Fruit fly (Drosophila melanogaster) whole organism, embryonic: ENCODE results near the gene Ir67c.
A peak's percentile ranks its signal among the peaks of the same experiment; 100 is the strongest.

Experiments
- B-H2 ChIP-seq: fragments of 200-800 bp; sonication (Bioruptor generic); optimal IDR thresholded peaks from 2 replicates; lab custom pipeline; 2018; ENCODE audit warnings: missing biosample characterization, mild to moderate bottlenecking, missing genetic modification characterization
- BtbVII ChIP-seq: fragments of 200-800 bp; sonication (Bioruptor generic); optimal IDR thresholded peaks from 3 replicates; lab custom pipeline; 2017; ENCODE audit warnings: missing biosample characterization, mild to moderate bottlenecking, missing genetic modification characterization
- CG10321 ChIP-seq: fragments of 200-800 bp; sonication (Bioruptor generic); IDR thresholded peaks from 2 replicates; pipeline ENCODE4 v1.3.6; 2022; ENCODE audit warnings: missing biosample characterization, missing genetic modification characterization
- CG12104 ChIP-seq: fragments of 200-800 bp; sonication (Bioruptor generic); optimal IDR thresholded peaks from 3 replicates; lab custom pipeline; 2016; ENCODE audit warnings: missing biosample characterization, missing genetic modification characterization
- CG12155 ChIP-seq: fragments of 200-800 bp; sonication (Bioruptor generic); optimal IDR thresholded peaks from 3 replicates; lab custom pipeline; 2016; ENCODE audit warnings: missing biosample characterization, missing genetic modification characterization
- CG12744 ChIP-seq: fragments of 200-800 bp; sonication (Bioruptor generic); optimal IDR thresholded peaks from 2 replicates; lab custom pipeline; 2016; ENCODE audit warnings: missing biosample characterization, missing genetic modification characterization
- CG1529 ChIP-seq: fragments of 200-800 bp; sonication (Bioruptor generic); optimal IDR thresholded peaks from 3 replicates; lab custom pipeline; 2018; ENCODE audit warnings: missing biosample characterization, missing genetic modification characterization
- CG15696 ChIP-seq: fragments of 200-800 bp; sonication (Bioruptor generic); optimal IDR thresholded peaks from 2 replicates; lab custom pipeline; 2019; ENCODE audit warnings: missing biosample characterization, mild to moderate bottlenecking, missing genetic modification characterization, moderate library complexity
- CG16813 ChIP-seq: fragments of 200-800 bp; sonication (Bioruptor generic); IDR thresholded peaks from 3 replicates; pipeline ENCODE4 v1.3.6; 2022; ENCODE audit warnings: missing biosample characterization, missing genetic modification characterization; ENCODE audit not compliant: partially characterized antibody
- CG17328 ChIP-seq: fragments of 200-800 bp; sonication (Bioruptor generic); IDR thresholded peaks from 2 replicates; pipeline ENCODE4 v1.3.6; 2022; ENCODE audit warnings: missing biosample characterization, missing genetic modification characterization
- CG2202 ChIP-seq: fragments of 200-800 bp; sonication (Bioruptor generic); optimal IDR thresholded peaks from 2 replicates; lab custom pipeline; 2018; ENCODE audit warnings: missing biosample characterization, mild to moderate bottlenecking, missing genetic modification characterization
- CG2678 ChIP-seq: fragments of 200-800 bp; sonication (Bioruptor generic); optimal IDR thresholded peaks from 3 replicates; lab custom pipeline; 2019; ENCODE audit warnings: missing biosample characterization, mild to moderate bottlenecking, missing genetic modification characterization, moderate library complexity
- CG30431 ChIP-seq: fragments of 200-800 bp; sonication (Bioruptor generic); optimal IDR thresholded peaks from 2 replicates; lab custom pipeline; 2017; ENCODE audit warnings: missing biosample characterization, missing genetic modification characterization
- CG32532 ChIP-seq: fragments of 200-800 bp; sonication (Bioruptor generic); IDR thresholded peaks from 2 replicates; pipeline ENCODE4 v1.3.6; 2022; ENCODE audit warnings: missing biosample characterization, missing genetic modification characterization
- CG32767 ChIP-seq: fragments of 200-800 bp; sonication (Bioruptor generic); IDR thresholded peaks from 2 replicates; pipeline ENCODE4 v1.3.6; 2022; ENCODE audit warnings: missing biosample characterization, missing genetic modification characterization
- CG32772 ChIP-seq: fragments of 200-800 bp; sonication (Bioruptor generic); IDR thresholded peaks from 2 replicates; pipeline ENCODE4 v1.3.6; 2022; ENCODE audit warnings: missing biosample characterization, missing genetic modification characterization
- CG33557 ChIP-seq: fragments of 200-800 bp; sonication (Bioruptor generic); optimal IDR thresholded peaks from 2 replicates; lab custom pipeline; 2019; ENCODE audit warnings: missing biosample characterization, mild to moderate bottlenecking, missing genetic modification characterization, moderate library complexity
- CG3838 ChIP-seq: fragments of 200-800 bp; sonication (Bioruptor generic); optimal IDR thresholded peaks from 3 replicates; lab custom pipeline; 2016; ENCODE audit warnings: missing biosample characterization, missing genetic modification characterization
- CG3995 ChIP-seq: fragments of 200-800 bp; sonication (Bioruptor generic); optimal IDR thresholded peaks from 3 replicates; lab custom pipeline; 2016; ENCODE audit warnings: missing biosample characterization, missing genetic modification characterization
- CG4424 ChIP-seq: fragments of 200-800 bp; sonication (Bioruptor generic); optimal IDR thresholded peaks from 3 replicates; lab custom pipeline; 2016; ENCODE audit warnings: missing biosample characterization, missing genetic modification characterization
- CG5953 ChIP-seq: fragments of 200-800 bp; sonication (Bioruptor generic); IDR thresholded peaks from 2 replicates; pipeline ENCODE4 v1.3.6; 2022; ENCODE audit warnings: missing biosample characterization, missing genetic modification characterization
- CG6689 ChIP-seq: fragments of 200-800 bp; sonication (Bioruptor generic); IDR thresholded peaks from 2 replicates; pipeline ENCODE4 v1.3.6; 2022; ENCODE audit warnings: missing biosample characterization, missing genetic modification characterization
- CG8290 ChIP-seq, 3 experiments: fragments of 200-800 bp; sonication (Bioruptor generic); optimal IDR thresholded peaks; 2 replicates each; lab custom pipeline; 2016 to 2019; ENCODE audit warnings: missing biosample characterization in 3 of 3, missing genetic modification characterization in 3 of 3, mild to moderate bottlenecking in 2 of 3, moderate library complexity in 1 of 3
- CG9932 ChIP-seq: fragments of 200-800 bp; sonication (Bioruptor generic); IDR thresholded peaks from 2 replicates; pipeline ENCODE4 v1.3.6; 2022; ENCODE audit warnings: missing biosample characterization, missing genetic modification characterization
- Ets65A ChIP-seq: fragments of 200-800 bp; sonication (Bioruptor generic); peaks from one replicate; lab custom pipeline; 2016; ENCODE audit warnings: missing biosample characterization, missing genetic modification characterization
- H2.0 ChIP-seq: fragments of 200-800 bp; sonication (Bioruptor generic); IDR thresholded peaks from 2 replicates; pipeline ENCODE4 v1.3.6; 2022; ENCODE audit warnings: missing biosample characterization, missing genetic modification characterization
- Hr51 ChIP-seq, 2 experiments: fragments of 200-800 bp; sonication (Bioruptor generic); optimal IDR thresholded peaks; 2 replicates in 1 of 2; 3 replicates in 1 of 2; lab custom pipeline; 2016 to 2018; ENCODE audit warnings: missing biosample characterization in 2 of 2, missing genetic modification characterization in 2 of 2, mild to moderate bottlenecking in 1 of 2, moderate library complexity in 1 of 2
- Jarid2 ChIP-seq: fragments of 200-800 bp; sonication (Bioruptor generic); optimal IDR thresholded peaks from 3 replicates; lab custom pipeline; 2017; ENCODE audit warnings: mild to moderate bottlenecking, missing biosample characterization, missing genetic modification reagents, missing genetic modification characterization
- Lim3 ChIP-seq: fragments of 200-800 bp; sonication (Bioruptor generic); IDR thresholded peaks from 2 replicates; pipeline ENCODE4 v1.3.6; 2022; ENCODE audit warnings: missing biosample characterization, missing genetic modification characterization
- Poxn ChIP-seq: fragments of 200-800 bp; sonication (Bioruptor generic); IDR thresholded peaks from 2 replicates; pipeline ENCODE4 v1.3.6; 2022; ENCODE audit warnings: missing biosample characterization, missing genetic modification characterization
- Sry-β ChIP-seq: fragments of 200-800 bp; sonication (Bioruptor generic); optimal IDR thresholded peaks from 2 replicates; lab custom pipeline; 2018; ENCODE audit warnings: missing biosample characterization, mild to moderate bottlenecking, missing genetic modification characterization, moderate library complexity
- Sry-δ ChIP-seq: fragments of 200-800 bp; sonication (Bioruptor generic); optimal IDR thresholded peaks from 2 replicates; lab custom pipeline; 2016; ENCODE audit warnings: missing biosample characterization, missing genetic modification characterization
- YL-1 ChIP-seq: fragments of 200-800 bp; sonication (Bioruptor generic); optimal IDR thresholded peaks from 3 replicates; lab custom pipeline; 2017; ENCODE audit warnings: missing biosample characterization, mild to moderate bottlenecking, missing genetic modification characterization
- ac ChIP-seq: fragments of 200-800 bp; sonication (Bioruptor generic); optimal IDR thresholded peaks from 3 replicates; lab custom pipeline; 2017; ENCODE audit warnings: missing biosample characterization, mild to moderate bottlenecking, missing genetic modification characterization
- aop ChIP-seq: fragments of 200-800 bp; sonication (Bioruptor generic); IDR thresholded peaks from 2 replicates; pipeline ENCODE4 v1.3.6; 2022; ENCODE audit warnings: missing biosample characterization, missing genetic modification characterization
- ato ChIP-seq: fragments of 200-800 bp; sonication (Bioruptor generic); IDR thresholded peaks from 2 replicates; pipeline ENCODE4 v1.3.6; 2022; ENCODE audit warnings: missing biosample characterization, missing genetic modification characterization; ENCODE audit not compliant: partially characterized antibody
- bcd ChIP-seq: fragments of 200-800 bp; sonication (Bioruptor generic); optimal IDR thresholded peaks from 2 replicates; lab custom pipeline; 2017; ENCODE audit warnings: missing biosample characterization, mild to moderate bottlenecking, missing genetic modification characterization
- bowl ChIP-seq: fragments of 200-800 bp; sonication (Bioruptor generic); IDR thresholded peaks from 2 replicates; pipeline ENCODE4 v1.3.6; 2022; ENCODE audit warnings: missing biosample characterization, missing genetic modification characterization
- cwo ChIP-seq: fragments of 200-800 bp; sonication (Bioruptor generic); optimal IDR thresholded peaks from 3 replicates; lab custom pipeline; 2017; ENCODE audit warnings: missing biosample characterization, missing genetic modification characterization, mild to moderate bottlenecking, moderate library complexity, missing genetic modification reagents
- dysf ChIP-seq: fragments of 200-800 bp; sonication (Bioruptor generic); IDR thresholded peaks from 3 replicates; pipeline ENCODE4 v1.3.6; 2022; ENCODE audit warnings: missing biosample characterization, missing genetic modification characterization
- ftz-f1 ChIP-seq: fragments of 200-800 bp; sonication (Bioruptor generic); optimal IDR thresholded peaks from 2 replicates; lab custom pipeline; 2016; ENCODE audit warnings: missing biosample characterization, missing genetic modification characterization
- inv ChIP-seq: fragments of 200-800 bp; sonication (Bioruptor generic); IDR thresholded peaks from 2 replicates; pipeline ENCODE4 v1.3.6; 2022; ENCODE audit warnings: missing biosample characterization, missing genetic modification characterization; ENCODE audit not compliant: partially characterized antibody
- kah ChIP-seq: fragments of 200-800 bp; sonication (Bioruptor generic); optimal IDR thresholded peaks from 2 replicates; lab custom pipeline; 2018; ENCODE audit warnings: missing biosample characterization, mild to moderate bottlenecking, missing genetic modification characterization
- lab ChIP-seq: fragments of 200-800 bp; sonication (Bioruptor generic); optimal IDR thresholded peaks from 3 replicates; lab custom pipeline; 2017; ENCODE audit warnings: missing biosample characterization, missing genetic modification characterization, mild to moderate bottlenecking, moderate library complexity, missing genetic modification reagents
- lmd ChIP-seq: fragments of 200-800 bp; sonication (Bioruptor generic); IDR thresholded peaks from 2 replicates; pipeline ENCODE4 v1.3.6; 2022; ENCODE audit warnings: missing biosample characterization, missing genetic modification characterization
- oc ChIP-seq: fragments of 200-800 bp; sonication (Bioruptor generic); optimal IDR thresholded peaks from 2 replicates; lab custom pipeline; 2018; ENCODE audit warnings: missing biosample characterization, mild to moderate bottlenecking, missing genetic modification characterization, moderate library complexity
- otp ChIP-seq: fragments of 200-800 bp; sonication (Bioruptor generic); IDR thresholded peaks from 3 replicates; pipeline ENCODE4, ENCODE4 v1.3.6; 2022; ENCODE audit warnings: missing biosample characterization, missing genetic modification characterization
- peb ChIP-seq: fragments of 200-800 bp; sonication (Bioruptor generic); IDR thresholded peaks from 2 replicates; pipeline ENCODE4 v1.3.6; 2022; ENCODE audit warnings: missing biosample characterization, missing genetic modification characterization
- schlank ChIP-seq: fragments of 200-800 bp; sonication (Bioruptor generic); optimal IDR thresholded peaks from 2 replicates; lab custom pipeline; 2018; ENCODE audit warnings: missing biosample characterization, mild to moderate bottlenecking, missing genetic modification characterization
- scrt ChIP-seq: fragments of 200-800 bp; sonication (Bioruptor generic); optimal IDR thresholded peaks from 2 replicates; lab custom pipeline; 2018; ENCODE audit warnings: missing biosample characterization, mild to moderate bottlenecking, missing genetic modification characterization, moderate library complexity
- toy ChIP-seq: fragments of 200-800 bp; sonication (Bioruptor generic); IDR thresholded peaks from 2 replicates; pipeline ENCODE4 v1.3.6; 2022; ENCODE audit warnings: missing biosample characterization, missing genetic modification characterization
- tup ChIP-seq: fragments of 200-800 bp; sonication (Bioruptor generic); optimal IDR thresholded peaks from 2 replicates; lab custom pipeline; 2016; ENCODE audit warnings: missing biosample characterization, mild to moderate bottlenecking, missing genetic modification characterization, moderate library complexity

Gene Ir67c

DNA sequence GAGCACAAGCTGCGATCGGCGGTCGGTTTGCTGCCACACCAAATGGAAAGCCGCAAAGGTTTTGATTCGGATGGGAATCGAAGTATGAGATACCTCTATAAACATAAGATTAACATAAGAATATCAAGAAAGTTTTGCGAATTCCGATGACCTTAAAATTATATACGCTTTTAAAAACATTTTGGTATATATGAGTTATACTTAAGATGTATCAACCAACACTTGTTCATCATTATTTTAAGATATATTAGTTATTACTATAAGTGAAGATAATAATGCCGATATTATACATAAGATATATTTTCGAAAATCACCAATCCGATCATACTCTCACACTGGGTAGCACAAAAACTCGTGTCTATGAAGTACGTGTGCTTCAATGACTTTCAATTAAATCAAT, 5.2 kb downstream of the Ir67c start (continued):
- TF ChIP-seq CG1529 (GFP tag; lab: Kevin White, UChicago) (peak; percentile 27), CG2202 (tag; lab: Kevin White, UChicago) (no peak), CG12744 (GFP tag; lab: Kevin White, UChicago) (no peak), cwo (GFP tag; lab: Kevin White, UChicago) (peak; percentile 30), CG17328 (GFP tag; lab: Robert Waterston, UW) (no peak), bowl (no peak), Jarid2 (no peak), CG6689 (GFP tag; lab: Robert Waterston, UW) (peak; percentile 49), CG16813 (no peak), CG3995 (GFP tag; lab: Kevin White, UChicago) (no peak), CG3838 (GFP tag; lab: Kevin White, UChicago) (no peak), H2.0 (GFP tag; lab: Robert Waterston, UW) (no peak), tup (no peak), Sry-β (GFP tag; lab: Kevin White, UChicago) (no peak), CG2678 (tag; lab: Kevin White, UChicago) (peak; percentile 44), ato (GFP tag; lab: Robert Waterston, UW) (no peak), scrt (no peak), CG12104 (GFP tag; lab: Kevin White, UChicago) (no peak), YL-1 (GFP tag; lab: Kevin White, UChicago) (no peak), CG32532 (GFP tag; lab: Robert Waterston, UW) (no peak), kah (GFP tag; lab: Kevin White, UChicago) (no peak), BtbVII (no peak), Lim3 (GFP tag; lab: Robert Waterston, UW) (no peak), Hr51 (GFP tag; optimal IDR thresholded peaks at IDR 0.05; lab: Kevin White, UChicago) (peak in 1 of 2 experiments; percentile 82), dysf (GFP tag; lab: Robert Waterston, UW) (peak; percentile 48; the same call in 2 of the 3 replicates), Poxn (GFP tag; lab: Robert Waterston, UW) (no peak), lmd (GFP tag; lab: Robert Waterston, UW) (0 out of 2 replicates have a peak, but pooled peaks have one; percentile 35), CG10321 (GFP tag; lab: Robert Waterston, UW) (no peak), lab (GFP tag; lab: Kevin White, UChicago) (peak; percentile 11), CG9932 (GFP tag; lab: Robert Waterston, UW) (no peak), bcd (peak; percentile 21), peb (GFP tag; lab: Robert Waterston, UW) (no peak), CG32772 (GFP tag; lab: Robert Waterston, UW) (no peak), B-H2 (GFP tag; lab: Kevin White, UChicago) (no peak), aop (no peak), inv (GFP tag; lab: Robert Waterston, UW) (no peak), ftz-f1 (GFP tag; lab: Kevin White, UChicago) (no peak), CG15696 (tag; lab: Kevin White, UChicago) (no peak), CG4424 (GFP tag; lab: Kevin White, UChicago) (peak; percentile 18), oc (peak; percentile 39), Ets65A (GFP tag; lab: Kevin White, UChicago) (no peak), ac (no peak), CG8290 (GFP tag; optimal IDR thresholded peaks at IDR 0.05; lab: Kevin White, UChicago) (no peak), CG8290 (tag; optimal IDR thresholded peaks at IDR 0.05; lab: Kevin White, UChicago) (no peak), CG33557 (no peak), CG32767 (GFP tag; lab: Robert Waterston, UW) (no peak), Sry-δ (GFP tag; lab: Kevin White, UChicago) (no peak), CG12155 (GFP tag; lab: Kevin White, UChicago) (no peak), CG30431 (GFP tag; lab: Kevin White, UChicago) (no peak), toy (GFP tag; lab: Robert Waterston, UW) (no peak), schlank (tag; lab: Kevin White, UChicago) (no peak), CG5953 (GFP tag; lab: Robert Waterston, UW) (no peak), otp (no peak)
